Fruit fly (Drosophila melanogaster): ENCODE measurements around the gene Fadd.

DNA sequence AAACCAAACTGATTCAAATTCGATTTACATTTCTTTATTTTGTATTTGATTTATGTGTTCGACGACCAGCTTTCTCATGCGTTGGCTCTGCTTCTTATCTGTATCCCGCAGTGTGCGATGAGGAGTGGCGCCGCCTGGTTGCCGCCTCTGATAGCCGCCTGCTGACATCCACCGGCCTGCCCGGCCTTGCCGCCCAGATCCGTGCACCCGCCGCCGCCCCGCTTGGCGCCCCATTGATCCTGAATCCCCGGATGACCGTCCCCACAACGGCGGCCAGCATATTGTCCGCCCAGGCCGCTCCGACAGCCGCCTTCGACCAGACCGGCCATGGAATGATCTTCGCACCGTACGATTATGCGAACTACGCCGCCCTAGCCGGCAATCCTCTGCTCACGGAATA, 37.4 kb downstream of the Fadd start:
- TF ChIP-seq CG8478 (optimal IDR thresholded peaks at IDR 0.05) (no peak), pan (optimal IDR thresholded peaks at IDR 0.05) (no peak), psq (optimal IDR thresholded peaks at IDR 0.05) (no peak)
